Fruit fly (Drosophila melanogaster) S2 (cell line): Measurements from ENCODE around the gene CG45101.

Experiments
- CG8478 ChIP-seq: fragments of >200 bp; optimal IDR thresholded peaks from 2 replicates; lab custom pipeline; 2018
- CTCF ChIP-seq, 2 experiments: fragments of >200 bp; optimal IDR thresholded peaks; 2 replicates each; lab custom pipeline; 2018

DNA sequence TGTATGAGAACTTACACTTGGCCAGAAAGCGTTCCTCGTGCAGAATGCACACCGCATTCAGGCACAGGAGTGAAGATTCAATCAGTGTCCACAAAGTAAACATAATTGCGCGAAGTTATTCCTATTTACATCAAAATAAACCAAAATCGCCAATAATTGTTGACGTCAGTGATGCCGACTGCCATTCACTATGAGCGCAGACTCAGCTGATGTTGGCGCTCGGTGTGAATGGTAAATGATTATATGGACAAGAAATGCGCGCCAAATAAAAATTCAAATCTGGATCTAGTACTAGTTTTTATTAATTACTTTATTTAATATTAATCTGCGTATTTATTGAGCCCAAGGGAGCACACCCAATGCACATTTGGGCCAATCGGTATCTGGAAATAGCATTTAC lies 2.4 kb upstream of the CG45101 start, which contains the start of gene CG32069:
- TF ChIP-seq CTCF (optimal IDR thresholded peaks at IDR 0.05; lab: Kevin White, UChicago) (no peak), CG8478 (no peak)
